Fruit fly (Drosophila melanogaster): ENCODE data around the gene CG6321.

- TF ChIP-seq psq (optimal IDR thresholded peaks at IDR 0.05) (no peak), ttk (optimal IDR thresholded peaks at IDR 0.05) (no peak), insv (optimal IDR thresholded peaks at IDR 0.05) (no peak), Myc (optimal IDR thresholded peaks at IDR 0.05) (no peak)
These were observed 16.0 kb downstream of the CG6321 start for dm6 chr3L:11045009-11045408.
